Fruit fly (Drosophila melanogaster) whole organism, pupa: Measurements from ENCODE around the gene nero.
A peak's percentile ranks its signal among the peaks of the same experiment; 100 is the strongest.

Experiments used
- CG10348 ChIP-seq: fragments of 200-800 bp; sonication (Bioruptor generic); IDR thresholded peaks from 2 replicates; pipeline ENCODE4 v1.3.6; 2022; ENCODE audit warnings: missing biosample characterization, missing genetic modification characterization
- CG12605 ChIP-seq: fragments of 200-800 bp; sonication (Bioruptor generic); IDR thresholded peaks from 2 replicates; pipeline ENCODE4 v1.3.6; 2022; ENCODE audit warnings: missing biosample characterization, missing genetic modification characterization
- CG13204 ChIP-seq: fragments of 200-800 bp; sonication (Bioruptor generic); optimal IDR thresholded peaks from 2 replicates; lab custom pipeline; 2018; ENCODE audit warnings: missing biosample characterization, mild to moderate bottlenecking, missing genetic modification characterization, moderate library complexity
- CG14655 ChIP-seq: fragments of 200-800 bp; sonication (Bioruptor generic); optimal IDR thresholded peaks from 3 replicates; lab custom pipeline; 2017; ENCODE audit warnings: mild to moderate bottlenecking, missing biosample characterization, missing genetic modification reagents, missing genetic modification characterization
- CG15710 ChIP-seq: fragments of 200-800 bp; sonication (Bioruptor generic); optimal IDR thresholded peaks from 2 replicates; lab custom pipeline; 2018; ENCODE audit warnings: missing biosample characterization, mild to moderate bottlenecking, missing genetic modification characterization, moderate library complexity
- CG17806 ChIP-seq: fragments of 200-800 bp; sonication (Bioruptor generic); optimal IDR thresholded peaks from 2 replicates; lab custom pipeline; 2018; ENCODE audit warnings: missing biosample characterization, mild to moderate bottlenecking, missing genetic modification characterization, moderate library complexity
- CG32121 ChIP-seq: fragments of 200-800 bp; sonication (Bioruptor generic); IDR thresholded peaks from 2 replicates; pipeline ENCODE4 v1.3.6; 2022; ENCODE audit warnings: missing biosample characterization, missing genetic modification characterization
- CG34367 ChIP-seq: fragments of 200-800 bp; sonication (Bioruptor generic); optimal IDR thresholded peaks from 2 replicates; lab custom pipeline; 2018; ENCODE audit warnings: missing biosample characterization, mild to moderate bottlenecking, missing genetic modification characterization
- CG4496 ChIP-seq: fragments of 200-800 bp; sonication (Bioruptor generic); IDR thresholded peaks from 3 replicates; pipeline ENCODE4 v1.3.6; 2022; ENCODE audit warnings: missing biosample characterization, missing genetic modification characterization
- CG8159 ChIP-seq: fragments of 200-800 bp; sonication (Bioruptor generic); optimal IDR thresholded peaks from 3 replicates; lab custom pipeline; 2018; ENCODE audit warnings: missing biosample characterization, mild to moderate bottlenecking, missing genetic modification characterization, moderate library complexity
- CG8301 ChIP-seq: fragments of 200-800 bp; sonication (Bioruptor generic); optimal IDR thresholded peaks from 2 replicates; lab custom pipeline; 2018; ENCODE audit warnings: missing biosample characterization, mild to moderate bottlenecking, missing genetic modification characterization
- CG9948 ChIP-seq: fragments of 200-800 bp; sonication (Bioruptor generic); optimal IDR thresholded peaks from 2 replicates; lab custom pipeline; 2018; ENCODE audit warnings: missing biosample characterization, mild to moderate bottlenecking, missing genetic modification characterization, moderate library complexity
- D1 ChIP-seq: fragments of 200-800 bp; sonication (Bioruptor generic); optimal IDR thresholded peaks from 2 replicates; lab custom pipeline; 2018; ENCODE audit warnings: missing biosample characterization, mild to moderate bottlenecking, missing genetic modification characterization, moderate library complexity
- EcR ChIP-seq: fragments of 200-800 bp; sonication (Bioruptor generic); optimal IDR thresholded peaks from 3 replicates; lab custom pipeline; 2019; ENCODE audit warnings: missing biosample characterization, missing genetic modification characterization, mild to moderate bottlenecking, moderate library complexity, missing genetic modification reagents
- Ets98B ChIP-seq: fragments of 200-800 bp; sonication (Bioruptor generic); IDR thresholded peaks from 2 replicates; pipeline ENCODE4 v1.3.6; 2022; ENCODE audit warnings: missing biosample characterization, missing genetic modification characterization
- Pif1A ChIP-seq: fragments of 200-800 bp; sonication (Bioruptor generic); optimal IDR thresholded peaks from 3 replicates; lab custom pipeline; 2016; ENCODE audit warnings: missing biosample characterization, missing genetic modification characterization
- Pif1B ChIP-seq: fragments of 200-800 bp; sonication (Bioruptor generic); optimal IDR thresholded peaks from 3 replicates; lab custom pipeline; 2016; ENCODE audit warnings: missing biosample characterization, missing genetic modification characterization
- Snoo ChIP-seq: fragments of 200-800 bp; sonication (Bioruptor generic); optimal IDR thresholded peaks from 3 replicates; lab custom pipeline; 2017; ENCODE audit warnings: missing biosample characterization, mild to moderate bottlenecking, missing genetic modification characterization, inconsistent platforms
- fd96Ca ChIP-seq: fragments of 200-800 bp; sonication (Bioruptor generic); IDR thresholded peaks from 3 replicates; pipeline ENCODE4 v1.3.6; 2022; ENCODE audit warnings: missing biosample characterization, missing genetic modification characterization
- gl ChIP-seq: fragments of 200-800 bp; sonication (Bioruptor generic); optimal IDR thresholded peaks from 2 replicates; lab custom pipeline; 2018; ENCODE audit warnings: missing biosample characterization, mild to moderate bottlenecking, missing genetic modification characterization
- rn ChIP-seq: fragments of 200-800 bp; sonication (Bioruptor generic); IDR thresholded peaks from 2 replicates; pipeline ENCODE4 v1.3.6; 2022; ENCODE audit warnings: missing biosample characterization, missing genetic modification characterization

nero gene

dm6 chr3R:31698143-31698776 is 49.1 kb downstream of the nero start:
- 0 out of 2 replicates have a peak, but pooled peaks have one; percentile 20 for TF ChIP-seq Ets98B (GFP tag; lab: Robert Waterston, UW)
- TF ChIP-seq rn (GFP tag; lab: Robert Waterston, UW) = no peak
- peak; percentile 52; the same call in 1 of the 3 replicates for TF ChIP-seq CG4496 (GFP tag; lab: Robert Waterston, UW)
- peak; percentile 50 for TF ChIP-seq CG8301
- TF ChIP-seq fd96Ca (GFP tag; lab: Robert Waterston, UW) = peak; percentile 68; the same call in 2 of the 3 replicates
- no peak for TF ChIP-seq CG32121
- TF ChIP-seq CG13204 (GFP tag; lab: Kevin White, UChicago) = peak; percentile 65
- TF ChIP-seq Snoo (tag; lab: Kevin White, UChicago) = peak; percentile 91
- TF ChIP-seq CG8159 (tag; lab: Kevin White, UChicago) = peak; percentile 95
- TF ChIP-seq CG9948 (tag; lab: Kevin White, UChicago) = peak; percentile 91
- TF ChIP-seq D1 (tag; lab: Kevin White, UChicago) = peak; percentile 80
- peak; percentile 29 for TF ChIP-seq EcR
- peak; percentile 78 for TF ChIP-seq CG14655 (GFP tag; lab: Kevin White, UChicago)
- peak; percentile 81 for TF ChIP-seq Pif1B (GFP tag; lab: Kevin White, UChicago)
- peak; percentile 90 for TF ChIP-seq CG34367 (tag; lab: Kevin White, UChicago)
- peak; percentile 94 for TF ChIP-seq CG17806
- peak; percentile 65 for TF ChIP-seq CG12605 (GFP tag; lab: Robert Waterston, UW)
- TF ChIP-seq CG10348 (GFP tag; lab: Robert Waterston, UW) = no peak
- peak; percentile 89 for TF ChIP-seq gl (tag; lab: Kevin White, UChicago)
- TF ChIP-seq Pif1A (GFP tag; lab: Kevin White, UChicago) = peak; percentile 85
- peak; percentile 90 for TF ChIP-seq CG15710 (tag; lab: Kevin White, UChicago)

- TF ChIP-seq Ets98B (GFP tag; lab: Robert Waterston, UW) = no peak
- no peak for TF ChIP-seq CG13204 (GFP tag; lab: Kevin White, UChicago)
- TF ChIP-seq CG34367 (tag; lab: Kevin White, UChicago) = no peak
- TF ChIP-seq CG9948 (tag; lab: Kevin White, UChicago) = no peak
- no peak for TF ChIP-seq Pif1B (GFP tag; lab: Kevin White, UChicago)
- TF ChIP-seq EcR = no peak
- TF ChIP-seq CG14655 (GFP tag; lab: Kevin White, UChicago) = no peak
- no peak for TF ChIP-seq CG4496 (GFP tag; lab: Robert Waterston, UW)
- no peak for TF ChIP-seq CG15710 (tag; lab: Kevin White, UChicago)
- no peak for TF ChIP-seq fd96Ca (GFP tag; lab: Robert Waterston, UW)
- no peak for TF ChIP-seq CG32121
- TF ChIP-seq D1 (tag; lab: Kevin White, UChicago) = no peak
- no peak for TF ChIP-seq Snoo (tag; lab: Kevin White, UChicago)
- no peak for TF ChIP-seq rn (GFP tag; lab: Robert Waterston, UW)
- no peak for TF ChIP-seq CG10348 (GFP tag; lab: Robert Waterston, UW)
- no peak for TF ChIP-seq CG12605 (GFP tag; lab: Robert Waterston, UW)
- TF ChIP-seq CG8159 (tag; lab: Kevin White, UChicago) = no peak
- TF ChIP-seq Pif1A (GFP tag; lab: Kevin White, UChicago) = no peak
- no peak for TF ChIP-seq CG8301
- no peak for TF ChIP-seq gl (tag; lab: Kevin White, UChicago)
Observed at dm6 chr3R:31697606-31698005, 49.8 kb downstream of the nero start.

dm6 chr3R:31696664-31697063 is 50.7 kb downstream of the nero start:
- TF ChIP-seq rn (GFP tag; lab: Robert Waterston, UW) (no peak), Pif1B (GFP tag; lab: Kevin White, UChicago) (no peak), CG14655 (GFP tag; lab: Kevin White, UChicago) (peak; percentile 27), fd96Ca (GFP tag; lab: Robert Waterston, UW) (no peak), CG8301 (no peak), CG10348 (GFP tag; lab: Robert Waterston, UW) (no peak)
